Worm (Caenorhabditis elegans): Measurements from ENCODE around the gene sucg-1.

The sucg-1 gene

DNA sequence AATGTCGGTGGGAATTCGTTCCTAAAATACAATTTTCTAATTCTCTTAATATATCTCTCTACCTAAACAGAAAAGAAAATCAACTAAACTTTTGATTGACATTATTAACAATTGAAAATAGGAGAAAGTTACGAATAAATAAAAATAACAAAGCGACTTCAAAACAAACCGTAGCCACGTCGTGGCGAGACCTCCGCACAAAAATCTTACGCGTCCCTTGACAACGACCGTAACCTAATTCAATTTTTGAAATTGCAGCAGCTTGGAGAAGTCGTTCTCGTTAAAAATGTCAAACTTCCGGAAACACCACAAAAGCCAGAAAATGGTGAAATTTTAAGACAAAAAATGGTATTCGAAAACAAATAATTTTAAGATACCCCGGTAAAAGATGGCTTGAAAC, 35.6 kb downstream of the sucg-1 start:
- TF ChIP-seq ets-5 (GFP tag; IDR thresholded peaks at IDR 0.05): no peak
- TF ChIP-seq nhr-47 (tag; optimal IDR thresholded peaks at IDR 0.05): no peak
- no peak for TF ChIP-seq mef-2 (tag; optimal IDR thresholded peaks at IDR 0.05)
- no peak for TF ChIP-seq ceh-8 (GFP tag; optimal IDR thresholded peaks at IDR 0.05)
- no peak for TF ChIP-seq snpc-4 (tag; optimal IDR thresholded peaks at IDR 0.05)
- TF ChIP-seq nhr-77 (tag; optimal IDR thresholded peaks at IDR 0.05): no peak
- TF ChIP-seq lin-14 (GFP tag; optimal IDR thresholded peaks at IDR 0.05): no peak
- TF ChIP-seq fos-1 (tag; optimal IDR thresholded peaks at IDR 0.05): no peak
- TF ChIP-seq ztf-11 (tag; optimal IDR thresholded peaks at IDR 0.05): no peak
- TF ChIP-seq vab-15 (tag; optimal IDR thresholded peaks at IDR 0.05): no peak
- no peak for TF ChIP-seq nhr-71 (tag; optimal IDR thresholded peaks at IDR 0.05)
- TF ChIP-seq ceh-88 (GFP tag; IDR thresholded peaks at IDR 0.05): no peak
- TF ChIP-seq blmp-1 (tag; optimal IDR thresholded peaks at IDR 0.05): no peak
- TF ChIP-seq irx-1 (tag; optimal IDR thresholded peaks at IDR 0.05): no peak

DNA sequence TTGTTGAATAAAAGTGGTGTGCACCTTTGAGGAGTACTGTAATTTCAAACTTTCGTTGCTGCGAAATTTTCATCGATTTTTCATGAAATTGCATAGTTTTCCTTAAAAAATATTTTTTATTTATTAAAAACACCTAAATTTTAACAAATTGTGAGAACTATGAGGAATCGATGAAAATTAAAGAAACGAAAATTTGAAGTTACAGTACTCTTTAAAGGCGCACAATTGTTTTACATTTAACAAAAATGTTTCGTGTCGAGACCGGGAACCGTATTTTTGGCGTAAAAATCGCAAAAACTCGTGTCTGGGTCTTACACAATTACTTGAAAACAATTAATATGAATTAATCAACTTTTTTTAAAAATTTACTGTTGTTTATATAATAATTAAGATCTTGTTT, 41.4 kb downstream of the sucg-1 start, which contains the start of gene rdl-1:
Gene rdl-1, minus strand, starts transcription at position 101 of the 400 bp plus-strand sequence.
- TF ChIP-seq snpc-4 (tag; optimal IDR thresholded peaks at IDR 0.05): no peak
- TF ChIP-seq ceh-88 (GFP tag; IDR thresholded peaks at IDR 0.05): no peak
- TF ChIP-seq ces-1 (GFP tag; optimal IDR thresholded peaks at IDR 0.05): no peak
- TF ChIP-seq elt-3 (tag; optimal IDR thresholded peaks at IDR 0.05): no peak
- no peak for TF ChIP-seq nhr-85 (tag)
- TF ChIP-seq lin-14 (GFP tag; optimal IDR thresholded peaks at IDR 0.05): no peak

DNA sequence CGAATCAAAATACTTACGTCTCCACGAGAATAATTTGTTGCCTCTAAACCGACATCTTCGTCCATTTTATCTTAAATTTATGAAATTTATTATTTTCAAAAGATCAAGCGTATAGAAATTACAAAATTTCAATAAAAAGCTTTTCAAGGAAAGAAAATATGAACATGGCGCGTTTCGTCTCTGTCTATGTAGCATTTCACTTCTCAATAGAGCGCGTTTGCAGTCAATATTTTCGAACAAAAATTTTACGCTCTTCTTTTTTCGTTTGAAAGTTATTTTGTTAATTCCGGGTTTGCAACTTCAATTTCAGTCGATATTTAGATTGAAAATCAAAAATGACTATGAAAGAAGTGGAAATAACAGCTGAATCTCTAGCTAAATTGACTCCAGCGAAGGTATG, 45.5 kb downstream of the sucg-1 start, which contains the start of the genes hcf-1 and swd-2.2:
Gene hcf-1, minus strand, starts transcription at position 70 of the 400 bp plus-strand sequence.
Gene swd-2.2, plus strand, starts transcription at position 206 of the 400 bp plus-strand sequence.
- no peak for TF ChIP-seq pag-3 (tag; optimal IDR thresholded peaks at IDR 0.05; ENCODE audit: borderline replicate concordance, insufficient read depth)
- no peak for TF ChIP-seq ceh-90 (tag; optimal IDR thresholded peaks at IDR 0.05)
- no peak for TF ChIP-seq nhr-90 (tag; optimal IDR thresholded peaks at IDR 0.05; ENCODE audit: poor library complexity)
- TF ChIP-seq dpl-1 (GFP tag; optimal IDR thresholded peaks at IDR 0.05): peak; percentile 41 to 77 (median 61)
- TF ChIP-seq lin-13 (GFP tag; optimal IDR thresholded peaks at IDR 0.05): no peak
- TF ChIP-seq xbp-1 (tag; optimal IDR thresholded peaks at IDR 0.05): peak; percentile 21
- TF ChIP-seq nhr-76 (tag; optimal IDR thresholded peaks at IDR 0.05): no peak
- TF ChIP-seq pqm-1 (tag; optimal IDR thresholded peaks at IDR 0.05): no peak
- no peak for TF ChIP-seq hpl-2 (GFP tag; optimal IDR thresholded peaks at IDR 0.05)
- TF ChIP-seq fkh-4 (tag; optimal IDR thresholded peaks at IDR 0.05; ENCODE audit: borderline replicate concordance): no peak
- peak; percentile 14 for TF ChIP-seq nhr-47 (tag; optimal IDR thresholded peaks at IDR 0.05)
- TF ChIP-seq nhr-84 (tag; optimal IDR thresholded peaks at IDR 0.05): no peak
- no peak for TF ChIP-seq lir-3 (tag; optimal IDR thresholded peaks at IDR 0.05; ENCODE audit: poor library complexity)
- peak; percentile 61 for TF ChIP-seq C16A3.4 (tag; optimal IDR thresholded peaks at IDR 0.05)
- TF ChIP-seq zip-4 (GFP tag; optimal IDR thresholded peaks at IDR 0.05): no peak
- peak; percentile 39 for TF ChIP-seq lin-15B (tag; optimal IDR thresholded peaks at IDR 0.05)
- TF ChIP-seq nhr-20 (tag; optimal IDR thresholded peaks at IDR 0.05): peak; percentile 3
- TF ChIP-seq vab-15 (tag; optimal IDR thresholded peaks at IDR 0.05): no peak
- TF ChIP-seq zag-1 (tag; optimal IDR thresholded peaks at IDR 0.05): no peak
- peak; percentile 48 for TF ChIP-seq mep-1 (tag; optimal IDR thresholded peaks at IDR 0.05)
- TF ChIP-seq fos-1 (tag; optimal IDR thresholded peaks at IDR 0.05): no peak
- no peak for TF ChIP-seq tlp-1 (tag; optimal IDR thresholded peaks at IDR 0.05)
- TF ChIP-seq F16B12.6 (tag; optimal IDR thresholded peaks at IDR 0.05): peak; percentile 21
- peak; percentile 40 for TF ChIP-seq nhr-85 (tag)
- peak; percentile 47 to 73 for TF ChIP-seq lsy-2 (tag; optimal IDR thresholded peaks at IDR 0.05)
- peak; percentile 29 for TF ChIP-seq snu-23 (GFP tag; optimal IDR thresholded peaks at IDR 0.05)
- peak in 1 of 3 experiments; percentile 18 for TF ChIP-seq ceh-82 (tag; optimal IDR thresholded peaks at IDR 0.05)
- peak; percentile 33 to 50 for TF ChIP-seq efl-1 (optimal IDR thresholded peaks at IDR 0.05)
- peak; percentile 64 to 95 for TF ChIP-seq efl-1 (GFP tag; optimal IDR thresholded peaks at IDR 0.05 in 1 of 2)
- no peak for TF ChIP-seq unc-86 (tag; optimal IDR thresholded peaks at IDR 0.05)
- peak; percentile 26 for TF ChIP-seq nhr-71 (tag; optimal IDR thresholded peaks at IDR 0.05)
- peak; percentile 63 for TF ChIP-seq blmp-1 (tag; optimal IDR thresholded peaks at IDR 0.05)
- TF ChIP-seq isw-1 (GFP tag; IDR thresholded peaks at IDR 0.05): no peak
- no peak for TF ChIP-seq ets-5 (GFP tag; IDR thresholded peaks at IDR 0.05)
- TF ChIP-seq lin-14 (GFP tag; optimal IDR thresholded peaks at IDR 0.05): no peak
- TF ChIP-seq rnt-1 (tag; optimal IDR thresholded peaks at IDR 0.05): no peak
- no peak for TF ChIP-seq unc-62 (GFP tag; optimal IDR thresholded peaks at IDR 0.05)
- TF ChIP-seq nhr-77 (tag; optimal IDR thresholded peaks at IDR 0.05): peak; percentile 27
- peak; percentile 41 to 79 for TF ChIP-seq lin-35 (GFP tag; optimal IDR thresholded peaks at IDR 0.05)
- TF ChIP-seq unc-130 (tag; optimal IDR thresholded peaks at IDR 0.05): no peak

Measured in whole organism, L1 larva.